Fruit fly (Drosophila melanogaster): ENCODE results near the gene CG33159.

CG33159 gene

DNA sequence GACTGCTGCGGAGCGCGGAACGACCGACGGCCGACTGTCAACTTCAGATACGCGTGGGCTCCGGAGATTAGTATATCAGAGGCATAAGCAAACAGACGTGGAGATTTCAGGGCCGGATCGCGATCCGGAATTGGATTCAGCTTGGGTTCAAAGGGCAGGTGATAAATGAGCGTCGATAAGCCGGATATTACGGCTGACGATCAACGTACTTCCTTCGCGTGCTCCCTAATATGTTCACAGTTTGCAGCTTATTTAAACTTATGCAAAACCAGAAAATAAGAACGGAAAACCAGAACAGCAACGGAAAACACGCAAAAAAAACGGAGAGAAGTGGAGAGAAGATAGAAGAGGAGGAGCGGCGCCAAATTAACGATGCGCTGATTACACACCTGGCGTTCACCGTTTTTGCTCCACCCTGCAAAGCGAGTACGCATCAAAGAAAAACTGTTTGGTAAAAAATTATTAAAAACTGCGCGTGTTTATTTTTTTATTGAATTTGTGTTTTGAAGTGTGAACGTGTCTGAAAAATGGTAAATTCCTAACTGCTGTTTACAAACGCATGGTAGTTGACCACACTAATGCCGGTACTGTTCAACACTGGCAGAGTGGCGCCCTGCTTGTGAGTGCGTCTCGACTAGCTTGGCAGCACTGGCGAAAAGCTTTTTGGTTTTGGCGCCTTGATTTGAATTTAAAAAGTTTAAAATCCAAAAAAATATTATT lies 34.9 kb upstream of the CG33159 start, which contains the start of gene CG17746 (continued):
- TF ChIP-seq maf-S (GFP tag; optimal IDR thresholded peaks at IDR 0.05) (peak; percentile 59), CG9817 (tag; optimal IDR thresholded peaks at IDR 0.05) (peak; percentile 36), CG4282 (GFP tag; optimal IDR thresholded peaks at IDR 0.05) (peak; percentile 72), bbx (GFP tag; IDR thresholded peaks at IDR 0.05; ENCODE audit: partially characterized antibody) (peak; percentile 54), shn (GFP tag; optimal IDR thresholded peaks at IDR 0.05) (peak; percentile 20), CG9876 (GFP tag; optimal IDR thresholded peaks at IDR 0.05) (peak; percentile 47), stwl (tag; optimal IDR thresholded peaks at IDR 0.05) (peak; percentile 100), Sry-β (GFP tag; optimal IDR thresholded peaks at IDR 0.05) (no peak), Antp (GFP tag; optimal IDR thresholded peaks at IDR 0.05) (peak; percentile 34), MBD-R2 (GFP tag; IDR thresholded peaks at IDR 0.05) (peak; percentile 80), zen (tag; optimal IDR thresholded peaks at IDR 0.05) (peak; percentile 21), CG1602 (GFP tag; optimal IDR thresholded peaks at IDR 0.05) (peak; percentile 11), trem (tag; optimal IDR thresholded peaks at IDR 0.05) (peak; percentile 87), CG30403 (GFP tag; optimal IDR thresholded peaks at IDR 0.05) (peak; percentile 60), tx (GFP tag; optimal IDR thresholded peaks at IDR 0.05) (peak; percentile 48), sob (GFP tag; IDR thresholded peaks at IDR 0.05) (peak; percentile 67; the same call in 1 of the 2 replicates), Side (GFP tag; optimal IDR thresholded peaks at IDR 0.05) (peak; percentile 56), nom (GFP tag; optimal IDR thresholded peaks at IDR 0.05) (peak; percentile 57), Nf-YC (tag; optimal IDR thresholded peaks at IDR 0.05) (peak; percentile 40), vvl (GFP tag; IDR thresholded peaks at IDR 0.05) (peak; percentile 52), Mrtf (GFP tag; IDR thresholded peaks at IDR 0.05) (no peak), gfzf (GFP tag; optimal IDR thresholded peaks at IDR 0.05) (peak; percentile 99), lov (optimal IDR thresholded peaks at IDR 0.05) (no peak), lov (GFP tag; IDR thresholded peaks at IDR 0.05) (no peak), unc-4 (GFP tag; IDR thresholded peaks at IDR 0.05; ENCODE audit: partially characterized antibody) (peak; percentile 41; the same call in 1 of the 2 replicates), CG1647 (GFP tag; optimal IDR thresholded peaks at IDR 0.05) (peak; percentile 15), Dref (GFP tag; IDR thresholded peaks at IDR 0.05) (peak; percentile 45; the same call in 1 of the 2 replicates), sisA (GFP tag; IDR thresholded peaks at IDR 0.05) (peak; percentile 26; the same call in 1 of the 2 replicates), sqz (GFP tag; optimal IDR thresholded peaks at IDR 0.05) (peak; percentile 81), Bteb2 (GFP tag; optimal IDR thresholded peaks at IDR 0.05) (peak; percentile 45), HmgZ (tag; optimal IDR thresholded peaks at IDR 0.05) (peak; percentile 81), CG9727 (GFP tag; optimal IDR thresholded peaks at IDR 0.05) (no peak), CG15514 (GFP tag; optimal IDR thresholded peaks at IDR 0.05) (peak; percentile 86), CG16813 (GFP tag; IDR thresholded peaks at IDR 0.05; ENCODE audit: partially characterized antibody) (peak; percentile 60; the same call in 2 of the 3 replicates), nerfin-2 (GFP tag; IDR thresholded peaks at IDR 0.05; ENCODE audit: partially characterized antibody) (no peak), Dek (tag; optimal IDR thresholded peaks at IDR 0.05) (peak; percentile 54), her (GFP tag; optimal IDR thresholded peaks at IDR 0.05) (peak; percentile 53), dysf (GFP tag; IDR thresholded peaks at IDR 0.05) (peak; percentile 37; the same call in 1 of the 3 replicates), CG11695 (GFP tag; IDR thresholded peaks at IDR 0.05) (no peak), dpn (GFP tag; optimal IDR thresholded peaks at IDR 0.05) (peak; percentile 43 to 61), Xrp1 (GFP tag; IDR thresholded peaks at IDR 0.05) (peak; percentile 31; the same call in 1 of the 2 replicates), fu2 (GFP tag; optimal IDR thresholded peaks at IDR 0.05) (peak; percentile 32), gsb (GFP tag; IDR thresholded peaks at IDR 0.05) (no peak), pho (GFP tag; optimal IDR thresholded peaks at IDR 0.05) (peak; percentile 70), NfI (GFP tag; optimal IDR thresholded peaks at IDR 0.05) (peak; percentile 9), ems (GFP tag; optimal IDR thresholded peaks at IDR 0.05) (peak; percentile 48), CG14050 (GFP tag; IDR thresholded peaks at IDR 0.05) (no peak), esg (GFP tag; conservative IDR thresholded peaks at IDR 0.05) (no peak), slp2 (GFP tag; optimal IDR thresholded peaks at IDR 0.05) (no peak), CG10267 (tag; optimal IDR thresholded peaks at IDR 0.05) (peak; percentile 98)
